Worm (Caenorhabditis elegans): ENCODE data around the gene C35A5.8.

- no peak for TF ChIP-seq zip-5 (tag; optimal IDR thresholded peaks at IDR 0.05)
- TF ChIP-seq unc-86 (tag; optimal IDR thresholded peaks at IDR 0.05), result no peak
- TF ChIP-seq ama-1 (optimal IDR thresholded peaks at IDR 0.05), result no peak
- TF ChIP-seq ceh-24 (tag; optimal IDR thresholded peaks at IDR 0.05), result no peak
- no peak for TF ChIP-seq ceh-9 (tag; optimal IDR thresholded peaks at IDR 0.05)
- TF ChIP-seq fkh-10 (GFP tag; optimal IDR thresholded peaks at IDR 0.05), result no peak
- TF ChIP-seq elt-2 (tag; optimal IDR thresholded peaks at IDR 0.05), result no peak
- TF ChIP-seq sdc-2 (tag; optimal IDR thresholded peaks at IDR 0.05), result no peak
- no peak for TF ChIP-seq odd-2 (tag; optimal IDR thresholded peaks at IDR 0.05)
- TF ChIP-seq hlh-13 (GFP tag; optimal IDR thresholded peaks at IDR 0.05), result no peak
- no peak for TF ChIP-seq C08G9.2 (tag; optimal IDR thresholded peaks at IDR 0.05)
Observed at ce11 chrV:10539114-10539513, 13.4 kb upstream of the C35A5.8 start, which contains the start of gene F25D1.8.

Measured in whole organism, late embryonic.